Fruit fly (Drosophila melanogaster): Measurements from ENCODE around the gene Mau2.

The Mau2 gene

dm6 chr3R:15229329-15229876 is 20.4 kb downstream of the Mau2 start, which contains the start of the genes Art3 and mRpS10:
Art3 (minus strand) TSS chr3R:15229408.
mRpS10 (plus strand) TSS chr3R:15229665.
- TF ChIP-seq CG8478 (optimal IDR thresholded peaks at IDR 0.05) (no peak), CTCF (optimal IDR thresholded peaks at IDR 0.05) (no peak)

- TF ChIP-seq CG8478 (optimal IDR thresholded peaks at IDR 0.05) (no peak), CTCF (optimal IDR thresholded peaks at IDR 0.05) (no peak)
These were observed 21.3 kb downstream of the Mau2 start, which contains the start of gene CG34316 for dm6 chr3R:15230285-15230684. CG34316 (plus strand) TSS chr3R:15230585.

- no peak for TF ChIP-seq CTCF (optimal IDR thresholded peaks at IDR 0.05)
- no peak for TF ChIP-seq CG8478 (optimal IDR thresholded peaks at IDR 0.05)
These were observed 22.7 kb downstream of the Mau2 start for dm6 chr3R:15231635-15232138.

dm6 chr3R:15242186-15243045 is 33.4 kb downstream of the Mau2 start, which contains the start of the genes tefu and Hsc70-4:
tefu (minus strand) TSS chr3R:15242236.
Hsc70-4 (plus strand) TSS chr3R:15242687.
- TF ChIP-seq CTCF (optimal IDR thresholded peaks at IDR 0.05), result peak in 1 of 2 experiments; percentile 6
- no peak for TF ChIP-seq CG8478 (optimal IDR thresholded peaks at IDR 0.05)

- TF ChIP-seq CTCF (optimal IDR thresholded peaks at IDR 0.05) (no peak), CG8478 (optimal IDR thresholded peaks at IDR 0.05) (no peak)
These were observed 34.0 kb downstream of the Mau2 start for dm6 chr3R:15243046-15243356.

- no peak for TF ChIP-seq CG8478 (optimal IDR thresholded peaks at IDR 0.05)
- TF ChIP-seq CTCF (optimal IDR thresholded peaks at IDR 0.05), result no peak
These were observed 34.4 kb downstream of the Mau2 start for dm6 chr3R:15243452-15243851.

- no peak for TF ChIP-seq CG8478 (optimal IDR thresholded peaks at IDR 0.05)
- no peak for TF ChIP-seq CTCF (optimal IDR thresholded peaks at IDR 0.05)
These were observed 37.6 kb downstream of the Mau2 start for dm6 chr3R:15246601-15247000.

dm6 chr3R:15249037-15249436 is 40.0 kb downstream of the Mau2 start, which contains the start of gene Amt:
Amt (minus strand) TSS chr3R:15249137.
- TF ChIP-seq CG8478 (optimal IDR thresholded peaks at IDR 0.05) (no peak), CTCF (optimal IDR thresholded peaks at IDR 0.05) (no peak)

dm6 chr3R:15249735-15250134 is 40.7 kb downstream of the Mau2 start, which contains the start of gene CG42404:
CG42404 (plus strand) TSS chr3R:15250094.
- no peak for TF ChIP-seq CG8478 (optimal IDR thresholded peaks at IDR 0.05)
- TF ChIP-seq CTCF (optimal IDR thresholded peaks at IDR 0.05), result peak in 1 of 2 experiments; percentile 11

- TF ChIP-seq CG8478 (optimal IDR thresholded peaks at IDR 0.05) (no peak), CTCF (optimal IDR thresholded peaks at IDR 0.05) (no peak)
These were observed 41.5 kb downstream of the Mau2 start for dm6 chr3R:15250454-15250853.

Data from S2 (cell line).